Worm (Caenorhabditis elegans) whole organism, L4/young adult: ENCODE results near the gene R02E12.12.

Source experiments
- W03F9.2 ChIP-seq: fragments of 150-350 bp; optimal IDR thresholded peaks from 2 replicates; lab custom pipeline; 2014; ENCODE audit warnings: missing biosample characterization, missing genetic modification characterization
- dao-5 ChIP-seq: sonication (generic microtip); optimal IDR thresholded peaks from 2 replicates; lab custom pipeline; 2016; ENCODE audit warnings: missing genotype, missing genetic modification characterization, moderate library complexity, missing compliant biosample characterization
- him-1 ChIP-seq: sonication (generic microtip); optimal IDR thresholded peaks from 2 replicates; lab custom pipeline; 2016; ENCODE audit warnings: missing genotype, missing genetic modification reagents, missing genetic modification characterization, missing compliant biosample characterization

DNA sequence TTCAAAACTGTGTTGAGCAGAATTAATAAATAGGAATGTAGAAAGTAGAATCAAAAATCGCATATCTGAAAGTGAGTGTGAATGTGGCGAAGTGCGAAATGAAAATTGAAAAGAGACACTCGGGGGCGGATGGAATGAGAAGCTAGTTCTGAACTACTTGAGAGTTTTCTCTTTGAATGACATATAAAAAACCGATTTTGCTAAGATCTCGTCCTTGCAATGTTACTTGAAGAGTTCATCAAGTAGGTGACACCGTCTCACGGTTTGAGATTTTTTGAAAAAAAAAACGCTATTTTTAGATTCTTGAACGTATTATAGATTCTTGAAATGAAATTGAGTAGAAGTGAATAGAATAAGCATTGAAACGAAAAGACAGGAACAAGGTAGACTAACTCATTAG is 37.0 kb upstream of the R02E12.12 start, which contains the start of gene C16B8.2:
- TF ChIP-seq dao-5 (tag; lab: Kevin White, UChicago) = no peak
- no peak for TF ChIP-seq him-1 (tag; lab: Kevin White, UChicago)
- TF ChIP-seq W03F9.2 (tag; lab: Kevin White, UChicago) = no peak
